Worm (Caenorhabditis elegans) whole organism, L4 larva: ENCODE measurements around the gene R02F11.1.

Experiments used
- F10B5.3 ChIP-seq: sonication (generic microtip); optimal IDR thresholded peaks from 2 replicates; lab custom pipeline; 2016; ENCODE audit warnings: mild to moderate bottlenecking, missing genetic modification characterization, missing compliant biosample characterization
- F26F4.8 ChIP-seq: fragments of 200-800 bp; sonication (Bioruptor generic); conservative IDR thresholded peaks from 2 replicates; pipeline ENCODE4 v1.3.6; 2022; ENCODE audit warnings: missing genetic modification characterization, missing compliant biosample characterization
- F37D6.2 ChIP-seq: sonication (generic microtip); optimal IDR thresholded peaks from 2 replicates; lab custom pipeline; 2016; ENCODE audit warnings: mild to moderate bottlenecking, missing genetic modification characterization, missing compliant biosample characterization
- T26A8.4 ChIP-seq: fragments of 200-800 bp; sonication (Bioruptor generic); IDR thresholded peaks from 2 replicates; pipeline ENCODE4 v1.3.6; 2022; ENCODE audit warnings: missing genetic modification characterization, missing compliant biosample characterization
- Y75B8A.6 ChIP-seq: fragments of 200-800 bp; sonication (Bioruptor generic); IDR thresholded peaks from 2 replicates; pipeline ENCODE4 v1.3.6; 2022; ENCODE audit warnings: missing genetic modification reagents, missing genetic modification characterization, missing compliant biosample characterization
- ZK546.5 ChIP-seq, 2 experiments: sonication (generic microtip); optimal IDR thresholded peaks; 2 replicates each; lab custom pipeline; 2017; ENCODE audit warnings: missing biosample characterization in 2 of 2, missing genetic modification characterization in 2 of 2
- aha-1 ChIP-seq: fragments of 150-350 bp; peaks from one replicate; lab custom pipeline; 2014; ENCODE audit warnings: missing biosample characterization, missing genetic modification characterization
- ama-1 ChIP-seq: fragments of 150-350 bp; optimal IDR thresholded peaks from 2 replicates; lab custom pipeline; 2014; ENCODE audit warnings: inconsistent platforms, mixed read lengths
- attf-4 ChIP-seq: sonication (generic microtip); optimal IDR thresholded peaks from 3 replicates; lab custom pipeline; 2017; ENCODE audit warnings: missing biosample characterization, missing genetic modification characterization
- ceh-28 ChIP-seq: fragments of 150-350 bp; optimal IDR thresholded peaks from 2 replicates; lab custom pipeline; 2014; ENCODE audit warnings: missing biosample characterization, missing genetic modification reagents, missing genetic modification characterization
- ceh-44 ChIP-seq: fragments of 200-800 bp; sonication (Bioruptor generic); IDR thresholded peaks from 2 replicates; pipeline ENCODE4 v1.3.6; 2022; ENCODE audit warnings: missing genetic modification reagents, missing genetic modification characterization, missing compliant biosample characterization
- ceh-82 ChIP-seq: sonication (generic microtip); optimal IDR thresholded peaks from 2 replicates; lab custom pipeline; 2017; ENCODE audit warnings: missing biosample characterization, missing genetic modification characterization
- ces-1 ChIP-seq: fragments of 150-350 bp; sonication (generic microtip); optimal IDR thresholded peaks from 4 replicates; lab custom pipeline; 2014; ENCODE audit warnings: missing biosample characterization, missing genetic modification reagents, missing genetic modification characterization
- daf-12 ChIP-seq: fragments of 150-350 bp; optimal IDR thresholded peaks from 2 replicates; lab custom pipeline; 2014; ENCODE audit warnings: missing biosample characterization, missing genetic modification reagents, missing genetic modification characterization
- daf-19 ChIP-seq: fragments of 200-800 bp; sonication (Bioruptor generic); conservative IDR thresholded peaks from 2 replicates; pipeline ENCODE4 v1.3.6; 2022; ENCODE audit warnings: missing genetic modification characterization, missing compliant biosample characterization
- dmd-9 ChIP-seq: fragments of 200-800 bp; sonication (Bioruptor generic); IDR thresholded peaks from 2 replicates; pipeline ENCODE4 v1.3.6; 2022; ENCODE audit warnings: missing genetic modification reagents, missing genetic modification characterization, missing compliant biosample characterization
- duxl-1 ChIP-seq: sonication (generic microtip); optimal IDR thresholded peaks from 2 replicates; lab custom pipeline; 2016; ENCODE audit warnings: mild to moderate bottlenecking, missing genetic modification characterization, moderate library complexity, missing compliant biosample characterization; ENCODE audit not compliant: poor library complexity
- gei-8 ChIP-seq: fragments of 200-800 bp; sonication (Bioruptor generic); optimal IDR thresholded peaks from 2 replicates; lab custom pipeline; 2018; ENCODE audit warnings: mild to moderate bottlenecking, missing genetic modification characterization, missing compliant biosample characterization
- hlh-11 ChIP-seq: fragments of 200-800 bp; sonication (Bioruptor generic); optimal IDR thresholded peaks from 2 replicates; lab custom pipeline; 2018; ENCODE audit warnings: mild to moderate bottlenecking, missing genetic modification characterization, missing compliant biosample characterization
- hlh-30 ChIP-seq: sonication (generic microtip); optimal IDR thresholded peaks from 2 replicates; lab custom pipeline; 2017; ENCODE audit warnings: antibody characterized with exemption, mild to moderate bottlenecking, missing genetic modification characterization, missing compliant biosample characterization; ENCODE audit not compliant: insufficient read depth
- hmg-1.1 ChIP-seq: fragments of 200-800 bp; sonication (Bioruptor generic); IDR thresholded peaks from 2 replicates; pipeline ENCODE4 v1.3.6; 2022; ENCODE audit warnings: missing genetic modification reagents, missing genetic modification characterization, missing compliant biosample characterization
- lin-1 ChIP-seq: fragments of 200-800 bp; sonication (Bioruptor generic); IDR thresholded peaks from 2 replicates; pipeline ENCODE4 v1.3.6; 2022; ENCODE audit warnings: missing genetic modification reagents, missing genetic modification characterization, missing compliant biosample characterization
- lin-13 ChIP-seq: fragments of 150-350 bp; optimal IDR thresholded peaks from 2 replicates; lab custom pipeline; 2014; ENCODE audit warnings: missing biosample characterization, missing genetic modification reagents, missing genetic modification characterization
- lin-15B ChIP-seq: fragments of 150-350 bp; sonication (generic microtip); optimal IDR thresholded peaks from 3 replicates; lab custom pipeline; 2014; ENCODE audit warnings: missing biosample characterization, missing genetic modification characterization
- lsy-2 ChIP-seq, 2 experiments: fragments of 150-350 bp in 1 of 2; sonication (generic microtip) in 1 of 2; optimal IDR thresholded peaks; 2 replicates each; lab custom pipeline; 2014 to 2017; ENCODE audit warnings: missing biosample characterization in 2 of 2, missing genetic modification characterization in 2 of 2
- mdl-1 ChIP-seq, 2 experiments: fragments of 150-350 bp in 1 of 2; sonication (generic microtip) in 1 of 2; optimal IDR thresholded peaks; 2 replicates each; lab custom pipeline; 2014 to 2017; ENCODE audit warnings: missing biosample characterization in 2 of 2, missing genetic modification characterization in 2 of 2
- mep-1 ChIP-seq: fragments of 150-350 bp; sonication (generic microtip); optimal IDR thresholded peaks from 3 replicates; lab custom pipeline; 2014; ENCODE audit warnings: missing biosample characterization, missing genetic modification characterization
- mxl-3 ChIP-seq: fragments of 200-800 bp; sonication (Bioruptor generic); optimal IDR thresholded peaks from 2 replicates; lab custom pipeline; 2018; ENCODE audit warnings: mild to moderate bottlenecking, missing genetic modification characterization, missing compliant biosample characterization
- nhr-10 ChIP-seq: fragments of 150-350 bp; optimal IDR thresholded peaks from 2 replicates; lab custom pipeline; 2014; ENCODE audit warnings: missing biosample characterization, missing genetic modification characterization
- nhr-102 ChIP-seq: sonication (generic microtip); optimal IDR thresholded peaks from 2 replicates; lab custom pipeline; 2016; ENCODE audit warnings: mild to moderate bottlenecking, missing genetic modification characterization, moderate library complexity, missing compliant biosample characterization
- nhr-28 ChIP-seq: fragments of 150-350 bp; optimal IDR thresholded peaks from 2 replicates; lab custom pipeline; 2014; ENCODE audit warnings: missing biosample characterization, missing genetic modification characterization
- nhr-42 ChIP-seq: fragments of 200-800 bp; sonication (Bioruptor generic); IDR thresholded peaks from 2 replicates; pipeline ENCODE4 v1.3.6; 2022; ENCODE audit warnings: missing genetic modification characterization, missing compliant biosample characterization
- nhr-48 ChIP-seq: sonication (generic microtip); optimal IDR thresholded peaks from 2 replicates; lab custom pipeline; 2016; ENCODE audit warnings: mild to moderate bottlenecking, missing genetic modification characterization, missing compliant biosample characterization
- php-3 ChIP-seq: fragments of 200-800 bp; sonication (Bioruptor generic); IDR thresholded peaks from 2 replicates; pipeline ENCODE4 v1.3.6; 2022; ENCODE audit warnings: missing genetic modification reagents, missing genetic modification characterization, missing compliant biosample characterization
- snpc-1.2 ChIP-seq: fragments of 200-800 bp; sonication (Bioruptor generic); IDR thresholded peaks from 2 replicates; pipeline ENCODE4 v1.3.6; 2022; ENCODE audit warnings: missing genetic modification reagents, missing genetic modification characterization, missing compliant biosample characterization
- snpc-4 ChIP-seq: fragments of 150-350 bp; optimal IDR thresholded peaks from 2 replicates; lab custom pipeline; 2014; ENCODE audit warnings: missing biosample characterization, missing genetic modification characterization
- spr-3 ChIP-seq: fragments of 200-800 bp; sonication (Bioruptor generic); optimal IDR thresholded peaks from 2 replicates; lab custom pipeline; 2018; ENCODE audit warnings: mild to moderate bottlenecking, missing genetic modification characterization, missing compliant biosample characterization
- tra-1 ChIP-seq: fragments of 200-800 bp; sonication (Bioruptor generic); IDR thresholded peaks from 2 replicates; pipeline ENCODE4 v1.3.6; 2022; ENCODE audit warnings: missing genetic modification reagents, missing genetic modification characterization, missing compliant biosample characterization
- unc-62 ChIP-seq, 3 experiments: fragments of 150-350 bp in 1 of 3; sonication (generic microtip); optimal IDR thresholded peaks in 2 of 3; peaks in 1 of 3; 1 replicate in 1 of 3; 2 replicates in 2 of 3; lab custom pipeline; 2014 to 2017; ENCODE audit warnings: missing biosample characterization in 3 of 3, missing genetic modification characterization in 3 of 3, missing genetic modification reagents in 3 of 3, missing genotype in 1 of 3
- vab-7 ChIP-seq: fragments of 200-800 bp; sonication (Bioruptor generic); IDR thresholded peaks from 2 replicates; pipeline ENCODE4 v1.3.6; 2022; ENCODE audit warnings: missing genetic modification reagents, missing genetic modification characterization, missing compliant biosample characterization
- zag-1 ChIP-seq: fragments of 150-350 bp; optimal IDR thresholded peaks from 2 replicates; lab custom pipeline; 2014; ENCODE audit warnings: missing biosample characterization, missing genetic modification characterization
- zip-11 ChIP-seq: fragments of 200-800 bp; sonication (Bioruptor generic); IDR thresholded peaks from 2 replicates; pipeline ENCODE4 v1.3.6; 2022; ENCODE audit warnings: missing genetic modification characterization, missing compliant biosample characterization
- ztf-11 ChIP-seq: fragments of 150-350 bp; optimal IDR thresholded peaks from 2 replicates; lab custom pipeline; 2014; ENCODE audit warnings: missing biosample characterization, missing genetic modification characterization
- ztf-7 ChIP-seq: fragments of 150-350 bp; optimal IDR thresholded peaks from 2 replicates; lab custom pipeline; 2014; ENCODE audit warnings: missing biosample characterization, missing genetic modification characterization

The R02F11.1 gene

DNA sequence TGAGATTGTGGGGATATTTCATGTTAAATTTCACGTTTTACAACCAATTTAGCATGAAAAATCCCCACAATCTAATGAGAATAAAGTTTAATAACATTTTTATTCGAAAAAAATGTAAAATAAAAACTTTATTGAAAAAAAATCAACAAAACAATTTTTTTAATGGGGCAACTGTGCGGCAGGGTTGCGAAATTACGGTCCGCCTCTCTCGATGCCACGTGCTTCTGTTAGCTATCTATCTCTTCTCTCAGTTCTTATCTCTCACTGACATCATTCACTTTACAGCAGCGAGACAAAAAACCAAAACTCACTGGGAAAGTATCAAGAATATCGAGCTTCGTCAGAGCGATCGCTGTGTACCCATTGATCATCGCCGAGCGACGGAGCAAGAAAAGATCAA lies 19.7 kb downstream of the R02F11.1 start (continued):
- TF ChIP-seq zag-1 (no peak), mep-1 (tag; lab: Kevin White, UChicago) (peak; percentile 18), daf-12 (tag; lab: Kevin White, UChicago) (no peak), hlh-30 (tag; lab: Kevin White, UChicago) (peak; percentile 75), ceh-28 (tag; lab: Kevin White, UChicago) (no peak), php-3 (GFP tag; lab: Robert Waterston, UW) (no peak), vab-7 (no peak), ceh-44 (GFP tag; lab: Robert Waterston, UW) (no peak), lsy-2 (tag; optimal IDR thresholded peaks at IDR 0.05; lab: Kevin White, UChicago) (peak in 1 of 2 experiments; percentile 14), aha-1 (tag; lab: Kevin White, UChicago) (peak; percentile 57), snpc-1.2 (GFP tag; lab: Robert Waterston, UW) (no peak), tra-1 (GFP tag; lab: Robert Waterston, UW) (no peak), T26A8.4 (no peak), nhr-28 (tag; lab: Kevin White, UChicago) (peak; percentile 25), nhr-48 (tag; lab: Kevin White, UChicago) (no peak), ZK546.5 (tag; optimal IDR thresholded peaks at IDR 0.05; lab: Kevin White, UChicago) (no peak), hmg-1.1 (no peak), attf-4 (tag; lab: Kevin White, UChicago) (no peak), mdl-1 (tag; optimal IDR thresholded peaks at IDR 0.05; lab: Kevin White, UChicago) (peak in 1 of 2 experiments; percentile 70), daf-19 (GFP tag; lab: Robert Waterston, UW) (no peak), hlh-11 (tag; lab: Kevin White, UChicago) (peak; percentile 58), nhr-42 (GFP tag; lab: Robert Waterston, UW) (no peak), snpc-4 (no peak), F26F4.8 (GFP tag; lab: Robert Waterston, UW) (no peak), ztf-7 (tag; lab: Kevin White, UChicago) (no peak), lin-13 (GFP tag; lab: Kevin White, UChicago) (peak; percentile 18), gei-8 (GFP tag; lab: Kevin White, UChicago) (no peak), F10B5.3 (tag; lab: Kevin White, UChicago) (no peak), F37D6.2 (tag; lab: Kevin White, UChicago) (no peak), mxl-3 (GFP tag; lab: Kevin White, UChicago) (peak; percentile 80), ceh-82 (tag; lab: Kevin White, UChicago) (no peak), Y75B8A.6 (GFP tag; lab: Robert Waterston, UW) (no peak), zip-11 (GFP tag; lab: Robert Waterston, UW) (no peak), nhr-102 (no peak)

DNA sequence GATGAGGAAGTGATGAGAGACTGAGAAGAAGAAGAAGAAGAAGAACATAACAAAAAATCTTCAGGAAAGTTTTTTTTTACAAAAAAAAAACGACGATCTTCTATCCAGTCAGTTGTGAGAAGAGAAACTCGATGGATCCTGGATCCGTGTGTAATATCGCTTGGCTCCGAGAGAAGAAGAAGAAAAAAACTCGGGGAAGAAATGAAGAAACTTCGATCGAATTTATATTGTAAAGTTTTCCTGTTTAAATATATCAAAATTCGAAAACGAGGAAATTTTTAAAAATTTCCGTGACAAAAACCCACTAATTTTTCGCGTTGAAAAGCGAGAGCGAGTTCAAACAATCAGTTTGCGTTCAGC lies 22.4 kb downstream of the R02F11.1 start, which contains the start of gene adss-1:
TSS of gene adss-1 (minus strand) at position 101 of the 360 bp plus-strand sequence.
- TF ChIP-seq nhr-10 (tag; lab: Kevin White, UChicago) (no peak), unc-62 (GFP tag; optimal IDR thresholded peaks at IDR 0.05 in 1 of 2; lab: Kevin White, UChicago) (no peak), unc-62 (tag; optimal IDR thresholded peaks at IDR 0.05; lab: Kevin White, UChicago) (no peak), lin-1 (no peak), daf-19 (GFP tag; lab: Robert Waterston, UW) (no peak), ama-1 (no peak), dmd-9 (no peak), ces-1 (GFP tag; lab: Kevin White, UChicago) (no peak), spr-3 (GFP tag; lab: Kevin White, UChicago) (no peak), lin-15B (tag; lab: Kevin White, UChicago) (no peak), F37D6.2 (tag; lab: Kevin White, UChicago) (no peak), ztf-11 (tag; lab: Kevin White, UChicago) (no peak), Y75B8A.6 (GFP tag; lab: Robert Waterston, UW) (no peak), mxl-3 (GFP tag; lab: Kevin White, UChicago) (no peak), duxl-1 (no peak)
